Worm (Caenorhabditis elegans) whole organism, mixed stage, embryonic: Measurements from ENCODE around the gene F17H10.1.

ENCODE experiments used
- blmp-1 ChIP-seq: fragments of 150-350 bp; optimal IDR thresholded peaks from 2 replicates; lab custom pipeline; 2014; ENCODE audit warnings: missing biosample characterization, missing genetic modification characterization
- ceh-43 ChIP-seq: fragments of 200-800 bp; sonication (Bioruptor generic); optimal IDR thresholded peaks from 2 replicates; lab custom pipeline; 2018; ENCODE audit warnings: mild to moderate bottlenecking, missing genetic modification characterization, moderate library complexity, missing compliant biosample characterization
- sptf-1 ChIP-seq: sonication (generic microtip); optimal IDR thresholded peaks from 2 replicates; lab custom pipeline; 2017; ENCODE audit warnings: mild to moderate bottlenecking, missing genetic modification characterization, moderate library complexity, missing compliant biosample characterization
- unc-62 ChIP-seq: fragments of 150-350 bp; optimal IDR thresholded peaks from 2 replicates; lab custom pipeline; 2014; ENCODE audit warnings: missing biosample characterization, missing genetic modification reagents, missing genetic modification characterization
- zip-8 ChIP-seq: fragments of 150-350 bp; optimal IDR thresholded peaks from 2 replicates; lab custom pipeline; 2014; ENCODE audit warnings: missing biosample characterization, missing genetic modification characterization
- ztf-11 ChIP-seq: fragments of 150-350 bp; optimal IDR thresholded peaks from 2 replicates; lab custom pipeline; 2014; ENCODE audit warnings: missing biosample characterization, missing genetic modification characterization

- TF ChIP-seq ceh-43 (GFP tag; lab: Kevin White, UChicago) (no peak), zip-8 (tag; lab: Kevin White, UChicago) (no peak), ztf-11 (tag; lab: Kevin White, UChicago) (no peak), blmp-1 (tag; lab: Kevin White, UChicago) (no peak), unc-62 (no peak), sptf-1 (tag; lab: Kevin White, UChicago) (no peak)
Measured at ce11 chrX:13090665-13091064, 14.4 kb upstream of the F17H10.1 start, which contains the start of gene R03G8.3.
